Fruit fly (Drosophila melanogaster): Measurements from ENCODE around the gene Arglu1.

The Arglu1 gene

DNA sequence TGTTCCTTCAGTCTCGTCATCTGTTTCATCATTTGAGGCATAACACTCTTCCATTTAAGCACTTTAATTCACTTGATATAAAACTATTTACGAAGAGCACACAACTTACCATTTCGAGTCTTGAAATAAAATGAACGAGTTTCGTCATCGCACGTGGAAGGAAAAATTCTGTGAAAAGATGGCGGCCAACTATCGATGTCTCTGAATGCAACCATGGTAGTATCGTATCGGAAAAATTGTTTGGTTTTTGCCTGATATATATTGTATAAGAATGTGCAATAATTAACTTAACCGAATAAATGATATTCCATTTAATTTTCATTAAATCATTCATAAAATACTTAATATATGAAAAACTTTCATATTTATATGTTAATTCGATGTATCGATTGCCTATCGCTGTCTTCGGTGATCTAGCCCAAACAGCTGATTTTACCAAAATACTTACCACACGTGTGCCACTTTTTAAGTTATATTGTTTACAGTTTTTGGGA, 43.0 kb downstream of the Arglu1 start, which contains the start of gene Bka (continued):
- peak; percentile 17 for TF ChIP-seq ems (GFP tag; optimal IDR thresholded peaks at IDR 0.05)
- TF ChIP-seq CG1647 (GFP tag; optimal IDR thresholded peaks at IDR 0.05): no peak
- peak; percentile 17; the same call in 1 of the 2 replicates for TF ChIP-seq wdn (GFP tag; IDR thresholded peaks at IDR 0.05)
- no peak for TF ChIP-seq Camta (GFP tag; optimal IDR thresholded peaks at IDR 0.05)
- no peak for TF ChIP-seq Abd-B (GFP tag; optimal IDR thresholded peaks at IDR 0.05)
- peak in 1 of 2 experiments; percentile 23 for TF ChIP-seq dpn (GFP tag; optimal IDR thresholded peaks at IDR 0.05)
- peak; percentile 100 for TF ChIP-seq Dll (GFP tag; IDR thresholded peaks at IDR 0.05; ENCODE audit: partially characterized antibody)
- no peak for TF ChIP-seq corto (GFP tag; optimal IDR thresholded peaks at IDR 0.05)
- TF ChIP-seq CG16813 (GFP tag; IDR thresholded peaks at IDR 0.05; ENCODE audit: partially characterized antibody): peak; percentile 99
- peak; percentile 2 for TF ChIP-seq CG3163 (GFP tag; optimal IDR thresholded peaks at IDR 0.05)
- TF ChIP-seq repo (GFP tag; optimal IDR thresholded peaks at IDR 0.05): no peak
- no peak for TF ChIP-seq hkb (optimal IDR thresholded peaks at IDR 0.05)
- TF ChIP-seq hkb (GFP tag; IDR thresholded peaks at IDR 0.05): peak; percentile 59
- no peak for TF ChIP-seq pnt (GFP tag; optimal IDR thresholded peaks at IDR 0.05)
- TF ChIP-seq sisA (GFP tag; IDR thresholded peaks at IDR 0.05): no peak
- peak; percentile 77 for TF ChIP-seq CG13894 (tag; optimal IDR thresholded peaks at IDR 0.05)
- no peak for TF ChIP-seq CG7745 (tag; optimal IDR thresholded peaks at IDR 0.05)
- peak; percentile 85 for TF ChIP-seq vvl (GFP tag; IDR thresholded peaks at IDR 0.05)
- peak; percentile 63 for TF ChIP-seq CG18599 (GFP tag; optimal IDR thresholded peaks at IDR 0.05)
- TF ChIP-seq nerfin-2 (GFP tag; IDR thresholded peaks at IDR 0.05; ENCODE audit: partially characterized antibody): peak; percentile 94
- TF ChIP-seq CG2116 (GFP tag; optimal IDR thresholded peaks at IDR 0.05): peak; percentile 99
- TF ChIP-seq CG7987 (GFP tag; optimal IDR thresholded peaks at IDR 0.05): peak; percentile 65
- peak; percentile 31; the same call in 1 of the 2 replicates for TF ChIP-seq chm (GFP tag; IDR thresholded peaks at IDR 0.05)
- no peak for TF ChIP-seq CG1832 (GFP tag; optimal IDR thresholded peaks at IDR 0.05)
- no peak for TF ChIP-seq seq (GFP tag; IDR thresholded peaks at IDR 0.05)
- no peak for TF ChIP-seq wor (GFP tag; IDR thresholded peaks at IDR 0.05)
- TF ChIP-seq Dref (GFP tag; IDR thresholded peaks at IDR 0.05): peak; percentile 86
- peak in 1 of 2 experiments; percentile 56 for TF ChIP-seq bsh (GFP tag; optimal IDR thresholded peaks at IDR 0.05)
- TF ChIP-seq Lhr (GFP tag; optimal IDR thresholded peaks at IDR 0.05): peak; percentile 70
- no peak for TF ChIP-seq HLH3B (GFP tag; IDR thresholded peaks at IDR 0.05)
- no peak for TF ChIP-seq luna (GFP tag; optimal IDR thresholded peaks at IDR 0.05)
- TF ChIP-seq Ravus (GFP tag; IDR thresholded peaks at IDR 0.05): no peak
- no peak for TF ChIP-seq CG11456 (GFP tag; IDR thresholded peaks at IDR 0.05)

DNA sequence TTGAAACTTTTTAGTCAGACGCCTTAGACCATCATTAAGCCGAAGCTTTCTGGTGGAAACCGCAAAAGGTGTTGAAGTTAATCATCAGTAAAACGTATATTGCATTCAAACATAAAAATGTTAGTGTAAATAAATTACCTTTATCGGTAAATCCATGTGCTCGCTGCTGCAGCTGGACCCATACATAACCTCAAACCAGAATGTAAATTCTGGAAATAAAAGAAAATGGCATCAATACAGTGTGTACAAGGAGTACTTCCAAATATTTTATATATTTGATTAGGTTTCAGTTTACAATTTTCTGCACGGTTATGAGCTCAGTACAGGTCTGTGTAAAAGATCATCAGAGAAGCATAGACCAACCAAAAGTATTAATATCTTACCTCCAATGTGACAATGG, 43.7 kb downstream of the Arglu1 start:
- TF ChIP-seq MTF-1 (GFP tag; optimal IDR thresholded peaks at IDR 0.05; ENCODE audit: borderline replicate concordance) (no peak), fru (optimal IDR thresholded peaks at IDR 0.05) (no peak), B-H1 (GFP tag; IDR thresholded peaks at IDR 0.05) (no peak), CG16779 (GFP tag; IDR thresholded peaks at IDR 0.05) (0 out of 2 replicates have a peak, but pooled peaks have one; percentile 22), bigmax (GFP tag; optimal IDR thresholded peaks at IDR 0.05) (peak; percentile 91), dati (GFP tag; IDR thresholded peaks at IDR 0.05) (no peak), CG1647 (GFP tag; optimal IDR thresholded peaks at IDR 0.05) (no peak), ato (GFP tag; IDR thresholded peaks at IDR 0.05; ENCODE audit: partially characterized antibody) (no peak), sug (tag; optimal IDR thresholded peaks at IDR 0.05) (no peak), Antp (GFP tag; optimal IDR thresholded peaks at IDR 0.05) (no peak), Ets65A (GFP tag) (peak; percentile 70)
